Fruit fly (Drosophila melanogaster) whole organism, prepupa: ENCODE results near the gene CG5644.

Source experiments
- CG10631 ChIP-seq: fragments of 200-800 bp; sonication (Bioruptor generic); optimal IDR thresholded peaks from 2 replicates; lab custom pipeline; 2016; ENCODE audit warnings: missing biosample characterization, missing genetic modification characterization
- CG10669 ChIP-seq: fragments of 200-800 bp; sonication (Bioruptor generic); optimal IDR thresholded peaks from 3 replicates; lab custom pipeline; 2018; ENCODE audit warnings: missing biosample characterization, mild to moderate bottlenecking, missing genetic modification characterization, moderate library complexity
- CG11294 ChIP-seq: fragments of 200-800 bp; sonication (Bioruptor generic); IDR thresholded peaks from 2 replicates; pipeline ENCODE4 v1.3.6; 2022; ENCODE audit warnings: missing biosample characterization, missing genetic modification characterization
- CG11762 ChIP-seq: fragments of 200-800 bp; sonication (Bioruptor generic); optimal IDR thresholded peaks from 3 replicates; lab custom pipeline; 2016; ENCODE audit warnings: missing biosample characterization, missing genetic modification characterization; ENCODE audit not compliant: insufficient read depth
- CG11902 ChIP-seq: fragments of 200-800 bp; sonication (Bioruptor generic); optimal IDR thresholded peaks from 3 replicates; lab custom pipeline; 2016; ENCODE audit warnings: missing biosample characterization, missing genetic modification characterization
- CG15336 ChIP-seq: fragments of 200-800 bp; sonication (Bioruptor generic); IDR thresholded peaks from 2 replicates; pipeline ENCODE4 v1.3.6; 2022; ENCODE audit warnings: missing biosample characterization, missing genetic modification characterization
- CG1621 ChIP-seq: fragments of 200-800 bp; sonication (Bioruptor generic); optimal IDR thresholded peaks from 3 replicates; lab custom pipeline; 2018; ENCODE audit warnings: missing biosample characterization, mild to moderate bottlenecking, missing genetic modification characterization
- CG31627 ChIP-seq: fragments of 200-800 bp; sonication (Bioruptor generic); optimal IDR thresholded peaks from 3 replicates; lab custom pipeline; 2016; ENCODE audit warnings: missing biosample characterization, missing genetic modification characterization
- CG32006 ChIP-seq: fragments of 200-800 bp; sonication (Bioruptor generic); optimal IDR thresholded peaks from 3 replicates; lab custom pipeline; 2017; ENCODE audit warnings: missing biosample characterization, mild to moderate bottlenecking, missing genetic modification characterization
- CG34406 ChIP-seq: fragments of 200-800 bp; sonication (Bioruptor generic); optimal IDR thresholded peaks from 3 replicates; lab custom pipeline; 2016; ENCODE audit warnings: missing biosample characterization, missing genetic modification characterization
- CG3919 ChIP-seq: fragments of 200-800 bp; sonication (Bioruptor generic); optimal IDR thresholded peaks from 3 replicates; lab custom pipeline; 2016; ENCODE audit warnings: missing biosample characterization, missing genetic modification characterization
- CG4318 ChIP-seq: fragments of 200-800 bp; sonication (Bioruptor generic); optimal IDR thresholded peaks from 3 replicates; lab custom pipeline; 2017; ENCODE audit warnings: missing biosample characterization, mild to moderate bottlenecking, missing genetic modification characterization
- CG6163 ChIP-seq: fragments of 200-800 bp; sonication (Bioruptor generic); IDR thresholded peaks from 3 replicates; pipeline ENCODE4 v1.3.6; 2022; ENCODE audit warnings: missing biosample characterization, missing genetic modification characterization
- CG6276 ChIP-seq: fragments of 200-800 bp; sonication (Bioruptor generic); optimal IDR thresholded peaks from 2 replicates; lab custom pipeline; 2017; ENCODE audit warnings: missing biosample characterization, mild to moderate bottlenecking, missing genetic modification characterization
- CG6808 ChIP-seq: fragments of 200-800 bp; sonication (Bioruptor generic); optimal IDR thresholded peaks from 3 replicates; lab custom pipeline; 2017; ENCODE audit warnings: missing biosample characterization, missing genetic modification characterization, mild to moderate bottlenecking, moderate library complexity, missing genetic modification reagents
- CG6854 ChIP-seq: fragments of 200-800 bp; sonication (Bioruptor generic); optimal IDR thresholded peaks from 2 replicates; lab custom pipeline; 2017; ENCODE audit warnings: missing biosample characterization, mild to moderate bottlenecking, missing genetic modification characterization
- CG7368 ChIP-seq: fragments of 200-800 bp; sonication (Bioruptor generic); optimal IDR thresholded peaks from 3 replicates; lab custom pipeline; 2016; ENCODE audit warnings: missing biosample characterization, missing genetic modification characterization
- CG8119 ChIP-seq: fragments of 200-800 bp; sonication (Bioruptor generic); IDR thresholded peaks from 3 replicates; pipeline ENCODE4 v1.3.6; 2022; ENCODE audit warnings: missing biosample characterization, missing genetic modification characterization
- CG8319 ChIP-seq: fragments of 200-800 bp; sonication (Bioruptor generic); optimal IDR thresholded peaks from 3 replicates; lab custom pipeline; 2016; ENCODE audit warnings: missing biosample characterization, missing genetic modification characterization
- CG9139 ChIP-seq: fragments of 200-800 bp; sonication (Bioruptor generic); optimal IDR thresholded peaks from 3 replicates; lab custom pipeline; 2017; ENCODE audit warnings: missing biosample characterization, mild to moderate bottlenecking, missing genetic modification characterization
- Eip75B ChIP-seq: fragments of 200-800 bp; sonication (Bioruptor generic); optimal IDR thresholded peaks from 3 replicates; lab custom pipeline; 2016; ENCODE audit warnings: missing biosample characterization, missing genetic modification characterization
- Eip78C ChIP-seq: fragments of 200-800 bp; sonication (Bioruptor generic); peaks from one replicate; lab custom pipeline; 2016; ENCODE audit warnings: missing biosample characterization, missing genetic modification characterization
- Eip93F ChIP-seq: fragments of 200-800 bp; sonication (Bioruptor generic); optimal IDR thresholded peaks from 2 replicates; lab custom pipeline; 2016; ENCODE audit warnings: missing biosample characterization, mild to moderate bottlenecking, missing genetic modification characterization
- Ets21C ChIP-seq: fragments of 200-800 bp; sonication (Bioruptor generic); optimal IDR thresholded peaks from 3 replicates; lab custom pipeline; 2016; ENCODE audit warnings: missing biosample characterization, missing genetic modification characterization
- Ets96B ChIP-seq: fragments of 200-800 bp; optimal IDR thresholded peaks from 2 replicates; lab custom pipeline; 2019; ENCODE audit warnings: missing biosample characterization, mild to moderate bottlenecking, missing genetic modification characterization, moderate library complexity
- Gug ChIP-seq: fragments of 200-800 bp; sonication (Bioruptor generic); IDR thresholded peaks from 2 replicates; pipeline ENCODE4 v1.3.6; 2022; ENCODE audit warnings: missing biosample characterization, missing genetic modification characterization
- Hr38 ChIP-seq: sonication (Bioruptor generic); optimal IDR thresholded peaks from 2 replicates; lab custom pipeline; 2016; ENCODE audit warnings: missing biosample characterization, missing genetic modification characterization
- Hr4 ChIP-seq: fragments of 200-800 bp; sonication (Bioruptor generic); optimal IDR thresholded peaks from 3 replicates; lab custom pipeline; 2016; ENCODE audit warnings: missing biosample characterization, missing genetic modification characterization
- Lpt ChIP-seq: fragments of 200-800 bp; sonication (Bioruptor generic); optimal IDR thresholded peaks from 3 replicates; lab custom pipeline; 2016; ENCODE audit warnings: missing biosample characterization, missing genetic modification characterization
- Met ChIP-seq: fragments of 200-800 bp; sonication (Bioruptor generic); optimal IDR thresholded peaks from 3 replicates; lab custom pipeline; 2016; ENCODE audit warnings: missing biosample characterization, missing genetic modification characterization
- Smox ChIP-seq: fragments of 200-800 bp; sonication (Bioruptor generic); optimal IDR thresholded peaks from 3 replicates; lab custom pipeline; 2016; ENCODE audit warnings: missing biosample characterization, missing genetic modification characterization
- Sox102F ChIP-seq: fragments of 200-800 bp; sonication (Bioruptor generic); optimal IDR thresholded peaks from 2 replicates; lab custom pipeline; 2016; ENCODE audit warnings: missing biosample characterization, mild to moderate bottlenecking, missing genetic modification characterization
- Sox14 ChIP-seq: fragments of 200-800 bp; sonication (Bioruptor generic); optimal IDR thresholded peaks from 3 replicates; lab custom pipeline; 2016; ENCODE audit warnings: missing biosample characterization, missing genetic modification characterization
- Sox15 ChIP-seq: fragments of 200-800 bp; sonication (Bioruptor generic); optimal IDR thresholded peaks from 3 replicates; lab custom pipeline; 2016; ENCODE audit warnings: missing biosample characterization, missing genetic modification characterization
- acj6 ChIP-seq: fragments of 200-800 bp; sonication (Bioruptor generic); optimal IDR thresholded peaks from 3 replicates; lab custom pipeline; 2016; ENCODE audit warnings: missing biosample characterization, missing genetic modification characterization
- cyc ChIP-seq: fragments of 200-800 bp; sonication (Bioruptor generic); optimal IDR thresholded peaks from 3 replicates; lab custom pipeline; 2016; ENCODE audit warnings: missing biosample characterization, missing genetic modification characterization
- dsx ChIP-seq: fragments of 200-800 bp; optimal IDR thresholded peaks from 3 replicates; lab custom pipeline; 2019; ENCODE audit warnings: missing biosample characterization, mild to moderate bottlenecking, missing genetic modification characterization, moderate library complexity; ENCODE audit not compliant: poor library complexity, severe bottlenecking
- eg ChIP-seq: fragments of 200-800 bp; sonication (Bioruptor generic); IDR thresholded peaks from 3 replicates; pipeline ENCODE4 v1.3.6; 2022; ENCODE audit warnings: missing biosample characterization, missing genetic modification characterization
- esn ChIP-seq: fragments of 200-800 bp; sonication (Bioruptor generic); optimal IDR thresholded peaks from 2 replicates; lab custom pipeline; 2016; ENCODE audit warnings: missing biosample characterization, mild to moderate bottlenecking, missing genetic modification characterization, moderate library complexity
- fd59A ChIP-seq: fragments of 200-800 bp; sonication (Bioruptor generic); optimal IDR thresholded peaks from 2 replicates; lab custom pipeline; 2017; ENCODE audit warnings: missing biosample characterization, mild to moderate bottlenecking, missing genetic modification characterization, missing genetic modification reagents
- fkh ChIP-seq: fragments of 200-800 bp; sonication (Bioruptor generic); optimal IDR thresholded peaks from 3 replicates; lab custom pipeline; 2017; ENCODE audit warnings: missing biosample characterization, mild to moderate bottlenecking, missing genetic modification characterization, moderate library complexity
- lz ChIP-seq: fragments of 200-800 bp; sonication (Bioruptor generic); optimal IDR thresholded peaks from 3 replicates; lab custom pipeline; 2016; ENCODE audit warnings: missing biosample characterization, missing genetic modification characterization
- net ChIP-seq: fragments of 200-800 bp; sonication (Bioruptor generic); optimal IDR thresholded peaks from 3 replicates; lab custom pipeline; 2016; ENCODE audit warnings: missing biosample characterization, missing genetic modification characterization
- pdm3 ChIP-seq: fragments of 200-800 bp; sonication (Bioruptor generic); optimal IDR thresholded peaks from 3 replicates; lab custom pipeline; 2016; ENCODE audit warnings: missing biosample characterization, missing genetic modification characterization
- salr ChIP-seq, 2 experiments: fragments of 200-800 bp; sonication (Bioruptor generic); optimal IDR thresholded peaks; 3 replicates each; lab custom pipeline; 2016 to 2018; ENCODE audit warnings: missing biosample characterization in 2 of 2, missing genetic modification characterization in 2 of 2, mild to moderate bottlenecking in 1 of 2
- spab ChIP-seq: fragments of 200-800 bp; sonication (Bioruptor generic); optimal IDR thresholded peaks from 2 replicates; lab custom pipeline; 2017; ENCODE audit warnings: missing biosample characterization, mild to moderate bottlenecking, missing genetic modification characterization, missing genetic modification reagents
- ss ChIP-seq, 2 experiments: fragments of 200-800 bp; sonication (Bioruptor generic); optimal IDR thresholded peaks; 2 replicates in 1 of 2; 3 replicates in 1 of 2; lab custom pipeline; 2017 to 2018; ENCODE audit warnings: mild to moderate bottlenecking in 2 of 2, missing biosample characterization in 2 of 2, missing genetic modification characterization in 2 of 2, moderate library complexity in 1 of 2
- svp ChIP-seq: fragments of 200-800 bp; sonication (Bioruptor generic); peaks from one replicate; lab custom pipeline; 2016; ENCODE audit warnings: missing biosample characterization, missing genetic modification characterization
- topi ChIP-seq: fragments of 200-800 bp; sonication (Bioruptor generic); optimal IDR thresholded peaks from 3 replicates; lab custom pipeline; 2016; ENCODE audit warnings: missing biosample characterization, missing genetic modification characterization
- vri ChIP-seq: fragments of 200-800 bp; sonication (Bioruptor generic); optimal IDR thresholded peaks from 3 replicates; lab custom pipeline; 2016; ENCODE audit warnings: missing biosample characterization, mild to moderate bottlenecking, missing genetic modification characterization

Gene CG5644

dm6 chr3L:8953199-8953956 is 26.3 kb downstream of the CG5644 start:
- peak; percentile 38 for TF ChIP-seq CG11762 (GFP tag; lab: Kevin White, UChicago)
- TF ChIP-seq CG7368 = peak; percentile 21
- no peak for TF ChIP-seq CG11294 (GFP tag; lab: Robert Waterston, UW)
- TF ChIP-seq CG10669 (GFP tag; lab: Kevin White, UChicago) = peak; percentile 67
- TF ChIP-seq CG10631 (GFP tag; lab: Kevin White, UChicago) = peak; percentile 78
- TF ChIP-seq Eip93F (GFP tag; lab: Kevin White, UChicago) = peak; percentile 35
- TF ChIP-seq Met (GFP tag; lab: Kevin White, UChicago) = peak; percentile 72
- no peak for TF ChIP-seq svp
- peak; percentile 36 for TF ChIP-seq CG9139 (GFP tag; lab: Kevin White, UChicago)
- peak; percentile 66 for TF ChIP-seq Ets96B (tag; lab: Kevin White, UChicago)
- peak; percentile 90 for TF ChIP-seq CG32006 (GFP tag; lab: Kevin White, UChicago)
- TF ChIP-seq CG11902 = no peak
- TF ChIP-seq Sox14 = peak; percentile 66
- peak in 1 of 2 experiments; percentile 60 for TF ChIP-seq salr (GFP tag; optimal IDR thresholded peaks at IDR 0.05; lab: Kevin White, UChicago)
- peak; percentile 7 for TF ChIP-seq Smox (GFP tag; lab: Kevin White, UChicago)
- peak; percentile 78 for TF ChIP-seq Hr4
- peak; percentile 53 for TF ChIP-seq CG3919 (GFP tag; lab: Kevin White, UChicago)
- TF ChIP-seq CG34406 (GFP tag; lab: Kevin White, UChicago) = peak; percentile 3
- TF ChIP-seq CG31627 = peak; percentile 44
- TF ChIP-seq CG15336 (GFP tag; lab: Robert Waterston, UW) = peak; percentile 72; the same call in 1 of the 2 replicates
- TF ChIP-seq vri (GFP tag; lab: Kevin White, UChicago) = peak; percentile 7
- TF ChIP-seq spab = peak; percentile 54
- peak; percentile 74 for TF ChIP-seq esn
- peak; percentile 56 to 58 for TF ChIP-seq ss (GFP tag; optimal IDR thresholded peaks at IDR 0.05; lab: Kevin White, UChicago)
- peak; percentile 41 for TF ChIP-seq Ets21C
- TF ChIP-seq Sox102F (GFP tag; lab: Kevin White, UChicago) = peak; percentile 68
- peak; percentile 30 for TF ChIP-seq cyc (GFP tag; lab: Kevin White, UChicago)
- TF ChIP-seq Gug = peak; percentile 41; the same call in 1 of the 2 replicates
- peak; percentile 7 for TF ChIP-seq fkh (GFP tag; lab: Kevin White, UChicago)
- peak; percentile 91 for TF ChIP-seq Eip78C (GFP tag; lab: Kevin White, UChicago)
- peak; percentile 67 for TF ChIP-seq net (GFP tag; lab: Kevin White, UChicago)
- peak; percentile 40; the same call in 2 of the 3 replicates for TF ChIP-seq eg (GFP tag; lab: Robert Waterston, UW)
- no peak for TF ChIP-seq CG8319 (GFP tag; lab: Kevin White, UChicago)
- peak; percentile 42 for TF ChIP-seq acj6 (GFP tag; lab: Kevin White, UChicago)
- TF ChIP-seq CG6808 = peak; percentile 64
- TF ChIP-seq fd59A (GFP tag; lab: Kevin White, UChicago) = peak; percentile 51
- TF ChIP-seq CG6276 (GFP tag; lab: Kevin White, UChicago) = peak; percentile 78
- peak; percentile 65 for TF ChIP-seq topi (GFP tag; lab: Kevin White, UChicago)
- peak; percentile 46 for TF ChIP-seq dsx (GFP tag; lab: Kevin White, UChicago)
- peak; percentile 63 for TF ChIP-seq pdm3 (GFP tag; lab: Kevin White, UChicago)
- TF ChIP-seq Lpt = peak; percentile 40
- TF ChIP-seq Eip75B (GFP tag; lab: Kevin White, UChicago) = peak; percentile 76
- TF ChIP-seq CG4318 (GFP tag; lab: Kevin White, UChicago) = peak; percentile 60
- no peak for TF ChIP-seq Sox15 (GFP tag; lab: Kevin White, UChicago)
- TF ChIP-seq CG8119 (GFP tag; lab: Robert Waterston, UW) = peak; percentile 68; the same call in 2 of the 3 replicates
- TF ChIP-seq lz (GFP tag; lab: Kevin White, UChicago) = peak; percentile 65
- peak; percentile 44 for TF ChIP-seq CG1621 (tag; lab: Kevin White, UChicago)
- peak; percentile 10 for TF ChIP-seq CG6854 (GFP tag; lab: Kevin White, UChicago)
- TF ChIP-seq CG6163 = no peak; the same call in 2 of the 3 replicates
- no peak for TF ChIP-seq Hr38 (GFP tag; lab: Kevin White, UChicago)
